Worm (Caenorhabditis elegans) whole organism, midembryonic: Measurements from ENCODE around the gene F14D7.14.

ENCODE experiments used
- cog-1 ChIP-seq: sonication (generic microtip); optimal IDR thresholded peaks from 2 replicates; lab custom pipeline; 2016; ENCODE audit warnings: missing genetic modification characterization, missing compliant biosample characterization
- flt-1 ChIP-seq: fragments of 200-800 bp; sonication (Bioruptor generic); IDR thresholded peaks from 2 replicates; pipeline ENCODE4 v1.3.6; 2022; ENCODE audit warnings: missing genetic modification characterization, missing compliant biosample characterization
- klf-2 ChIP-seq: fragments of 200-800 bp; sonication (Bioruptor generic); conservative IDR thresholded peaks from 2 replicates; pipeline ENCODE4 v1.3.6; 2022; ENCODE audit warnings: missing genetic modification reagents, missing genetic modification characterization, missing compliant biosample characterization
- med-1 ChIP-seq: sonication (generic microtip); optimal IDR thresholded peaks from 2 replicates; lab custom pipeline; 2017; ENCODE audit warnings: missing genetic modification characterization, mild to moderate bottlenecking, missing compliant biosample characterization, antibody characterized with exemption, missing genetic modification reagents; ENCODE audit not compliant: insufficient read depth
- ztf-29 ChIP-seq: fragments of 200-800 bp; sonication (Bioruptor generic); IDR thresholded peaks from 2 replicates; pipeline ENCODE4 v1.3.6; 2022; ENCODE audit warnings: missing genetic modification reagents, missing genetic modification characterization, missing compliant biosample characterization

DNA sequence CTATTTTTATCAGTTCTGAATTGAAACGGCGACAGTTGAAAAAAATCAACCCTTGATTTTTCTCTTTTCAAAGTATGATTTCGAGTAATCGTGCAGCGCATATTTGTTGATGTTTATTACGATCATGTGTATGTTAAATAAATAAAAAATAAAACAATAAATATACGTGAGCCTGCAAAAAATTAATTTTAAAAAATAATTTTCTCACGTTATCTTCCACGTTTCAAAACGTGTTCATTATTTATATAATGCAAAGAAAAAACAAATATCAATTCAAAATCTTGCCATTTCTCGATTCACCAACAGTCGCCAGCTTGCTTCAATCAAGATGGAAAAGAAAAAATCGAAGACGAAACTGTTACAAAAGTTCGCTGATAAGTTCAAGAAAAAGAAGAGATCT lies 26.5 kb upstream of the F14D7.14 start, which contains the start of gene F40G12.10:
- TF ChIP-seq flt-1 (GFP tag; lab: Robert Waterston, UW) (no peak), klf-2 (GFP tag; lab: Robert Waterston, UW) (no peak), med-1 (GFP tag; lab: Kevin White, UChicago) (no peak), ztf-29 (no peak), cog-1 (tag; lab: Kevin White, UChicago) (no peak)
